Fruit fly (Drosophila melanogaster) whole organism, prepupa: ENCODE data around the gene amos.

ENCODE experiments used
- Blimp-1 ChIP-seq: fragments of 200-800 bp; sonication (Bioruptor generic); optimal IDR thresholded peaks from 3 replicates; lab custom pipeline; 2017; ENCODE audit warnings: missing biosample characterization, missing genetic modification characterization, mild to moderate bottlenecking, moderate library complexity, missing genetic modification reagents
- CG10631 ChIP-seq: fragments of 200-800 bp; sonication (Bioruptor generic); optimal IDR thresholded peaks from 2 replicates; lab custom pipeline; 2016; ENCODE audit warnings: missing biosample characterization, missing genetic modification characterization
- CG10669 ChIP-seq: fragments of 200-800 bp; sonication (Bioruptor generic); optimal IDR thresholded peaks from 3 replicates; lab custom pipeline; 2018; ENCODE audit warnings: missing biosample characterization, mild to moderate bottlenecking, missing genetic modification characterization, moderate library complexity
- CG11762 ChIP-seq: fragments of 200-800 bp; sonication (Bioruptor generic); optimal IDR thresholded peaks from 3 replicates; lab custom pipeline; 2016; ENCODE audit warnings: missing biosample characterization, missing genetic modification characterization; ENCODE audit not compliant: insufficient read depth
- CG11902 ChIP-seq: fragments of 200-800 bp; sonication (Bioruptor generic); optimal IDR thresholded peaks from 3 replicates; lab custom pipeline; 2016; ENCODE audit warnings: missing biosample characterization, missing genetic modification characterization
- CG15336 ChIP-seq: fragments of 200-800 bp; sonication (Bioruptor generic); IDR thresholded peaks from 2 replicates; pipeline ENCODE4 v1.3.6; 2022; ENCODE audit warnings: missing biosample characterization, missing genetic modification characterization
- CG16779 ChIP-seq: fragments of 200-800 bp; sonication (Bioruptor generic); optimal IDR thresholded peaks from 3 replicates; lab custom pipeline; 2017; ENCODE audit warnings: missing biosample characterization, mild to moderate bottlenecking, missing genetic modification characterization
- CG3032 ChIP-seq: fragments of 200-800 bp; optimal IDR thresholded peaks from 2 replicates; lab custom pipeline; 2019; ENCODE audit warnings: missing biosample characterization, mild to moderate bottlenecking, missing genetic modification characterization, moderate library complexity
- CG31627 ChIP-seq: fragments of 200-800 bp; sonication (Bioruptor generic); optimal IDR thresholded peaks from 3 replicates; lab custom pipeline; 2016; ENCODE audit warnings: missing biosample characterization, missing genetic modification characterization
- CG32006 ChIP-seq: fragments of 200-800 bp; sonication (Bioruptor generic); optimal IDR thresholded peaks from 3 replicates; lab custom pipeline; 2017; ENCODE audit warnings: missing biosample characterization, mild to moderate bottlenecking, missing genetic modification characterization
- CG3919 ChIP-seq: fragments of 200-800 bp; sonication (Bioruptor generic); optimal IDR thresholded peaks from 3 replicates; lab custom pipeline; 2016; ENCODE audit warnings: missing biosample characterization, missing genetic modification characterization
- CG4318 ChIP-seq: fragments of 200-800 bp; sonication (Bioruptor generic); optimal IDR thresholded peaks from 3 replicates; lab custom pipeline; 2017; ENCODE audit warnings: missing biosample characterization, mild to moderate bottlenecking, missing genetic modification characterization
- CG6163 ChIP-seq: fragments of 200-800 bp; sonication (Bioruptor generic); IDR thresholded peaks from 3 replicates; pipeline ENCODE4 v1.3.6; 2022; ENCODE audit warnings: missing biosample characterization, missing genetic modification characterization
- CG6792 ChIP-seq: fragments of 200-800 bp; sonication (Bioruptor generic); optimal IDR thresholded peaks from 3 replicates; lab custom pipeline; 2016; ENCODE audit warnings: missing biosample characterization, missing genetic modification characterization
- CG6808 ChIP-seq: fragments of 200-800 bp; sonication (Bioruptor generic); optimal IDR thresholded peaks from 3 replicates; lab custom pipeline; 2017; ENCODE audit warnings: missing biosample characterization, missing genetic modification characterization, mild to moderate bottlenecking, moderate library complexity, missing genetic modification reagents
- CG6854 ChIP-seq: fragments of 200-800 bp; sonication (Bioruptor generic); optimal IDR thresholded peaks from 2 replicates; lab custom pipeline; 2017; ENCODE audit warnings: missing biosample characterization, mild to moderate bottlenecking, missing genetic modification characterization
- CG7368 ChIP-seq: fragments of 200-800 bp; sonication (Bioruptor generic); optimal IDR thresholded peaks from 3 replicates; lab custom pipeline; 2016; ENCODE audit warnings: missing biosample characterization, missing genetic modification characterization
- CG8119 ChIP-seq: fragments of 200-800 bp; sonication (Bioruptor generic); IDR thresholded peaks from 3 replicates; pipeline ENCODE4 v1.3.6; 2022; ENCODE audit warnings: missing biosample characterization, missing genetic modification characterization
- CG8319 ChIP-seq: fragments of 200-800 bp; sonication (Bioruptor generic); optimal IDR thresholded peaks from 3 replicates; lab custom pipeline; 2016; ENCODE audit warnings: missing biosample characterization, missing genetic modification characterization
- CG8632 ChIP-seq: fragments of 200-800 bp; sonication (Bioruptor generic); optimal IDR thresholded peaks from 3 replicates; lab custom pipeline; 2016; ENCODE audit warnings: missing biosample characterization, missing genetic modification characterization
- CG9139 ChIP-seq: fragments of 200-800 bp; sonication (Bioruptor generic); optimal IDR thresholded peaks from 3 replicates; lab custom pipeline; 2017; ENCODE audit warnings: missing biosample characterization, mild to moderate bottlenecking, missing genetic modification characterization
- Eip78C ChIP-seq: fragments of 200-800 bp; sonication (Bioruptor generic); peaks from one replicate; lab custom pipeline; 2016; ENCODE audit warnings: missing biosample characterization, missing genetic modification characterization
- Ets96B ChIP-seq: fragments of 200-800 bp; optimal IDR thresholded peaks from 2 replicates; lab custom pipeline; 2019; ENCODE audit warnings: missing biosample characterization, mild to moderate bottlenecking, missing genetic modification characterization, moderate library complexity
- Hr39 ChIP-seq: fragments of 200-800 bp; sonication (Bioruptor generic); optimal IDR thresholded peaks from 2 replicates; lab custom pipeline; 2016; ENCODE audit warnings: missing biosample characterization, missing genetic modification characterization
- Hr4 ChIP-seq: fragments of 200-800 bp; sonication (Bioruptor generic); optimal IDR thresholded peaks from 3 replicates; lab custom pipeline; 2016; ENCODE audit warnings: missing biosample characterization, missing genetic modification characterization
- Lpt ChIP-seq: fragments of 200-800 bp; sonication (Bioruptor generic); optimal IDR thresholded peaks from 3 replicates; lab custom pipeline; 2016; ENCODE audit warnings: missing biosample characterization, missing genetic modification characterization
- Met ChIP-seq: fragments of 200-800 bp; sonication (Bioruptor generic); optimal IDR thresholded peaks from 3 replicates; lab custom pipeline; 2016; ENCODE audit warnings: missing biosample characterization, missing genetic modification characterization
- Smox ChIP-seq: fragments of 200-800 bp; sonication (Bioruptor generic); optimal IDR thresholded peaks from 3 replicates; lab custom pipeline; 2016; ENCODE audit warnings: missing biosample characterization, missing genetic modification characterization
- Sox102F ChIP-seq: fragments of 200-800 bp; sonication (Bioruptor generic); optimal IDR thresholded peaks from 2 replicates; lab custom pipeline; 2016; ENCODE audit warnings: missing biosample characterization, mild to moderate bottlenecking, missing genetic modification characterization
- Sox14 ChIP-seq: fragments of 200-800 bp; sonication (Bioruptor generic); optimal IDR thresholded peaks from 3 replicates; lab custom pipeline; 2016; ENCODE audit warnings: missing biosample characterization, missing genetic modification characterization
- Sox15 ChIP-seq: fragments of 200-800 bp; sonication (Bioruptor generic); optimal IDR thresholded peaks from 3 replicates; lab custom pipeline; 2016; ENCODE audit warnings: missing biosample characterization, missing genetic modification characterization
- achi ChIP-seq: fragments of 200-800 bp; sonication (Bioruptor generic); optimal IDR thresholded peaks from 3 replicates; lab custom pipeline; 2016; ENCODE audit warnings: missing biosample characterization, missing genetic modification characterization
- acj6 ChIP-seq: fragments of 200-800 bp; sonication (Bioruptor generic); optimal IDR thresholded peaks from 3 replicates; lab custom pipeline; 2016; ENCODE audit warnings: missing biosample characterization, missing genetic modification characterization
- eg ChIP-seq: fragments of 200-800 bp; sonication (Bioruptor generic); IDR thresholded peaks from 3 replicates; pipeline ENCODE4 v1.3.6; 2022; ENCODE audit warnings: missing biosample characterization, missing genetic modification characterization
- esn ChIP-seq: fragments of 200-800 bp; sonication (Bioruptor generic); optimal IDR thresholded peaks from 2 replicates; lab custom pipeline; 2016; ENCODE audit warnings: missing biosample characterization, mild to moderate bottlenecking, missing genetic modification characterization, moderate library complexity
- fd59A ChIP-seq: fragments of 200-800 bp; sonication (Bioruptor generic); optimal IDR thresholded peaks from 2 replicates; lab custom pipeline; 2017; ENCODE audit warnings: missing biosample characterization, mild to moderate bottlenecking, missing genetic modification characterization, missing genetic modification reagents
- fd85E ChIP-seq: fragments of 200-800 bp; sonication (Bioruptor generic); optimal IDR thresholded peaks from 3 replicates; lab custom pipeline; 2016; ENCODE audit warnings: missing biosample characterization, missing genetic modification characterization
- fkh ChIP-seq: fragments of 200-800 bp; sonication (Bioruptor generic); optimal IDR thresholded peaks from 3 replicates; lab custom pipeline; 2017; ENCODE audit warnings: missing biosample characterization, mild to moderate bottlenecking, missing genetic modification characterization, moderate library complexity
- lz ChIP-seq: fragments of 200-800 bp; sonication (Bioruptor generic); optimal IDR thresholded peaks from 3 replicates; lab custom pipeline; 2016; ENCODE audit warnings: missing biosample characterization, missing genetic modification characterization
- net ChIP-seq: fragments of 200-800 bp; sonication (Bioruptor generic); optimal IDR thresholded peaks from 3 replicates; lab custom pipeline; 2016; ENCODE audit warnings: missing biosample characterization, missing genetic modification characterization
- salr ChIP-seq, 2 experiments: fragments of 200-800 bp; sonication (Bioruptor generic); optimal IDR thresholded peaks; 3 replicates each; lab custom pipeline; 2016 to 2018; ENCODE audit warnings: missing biosample characterization in 2 of 2, missing genetic modification characterization in 2 of 2, mild to moderate bottlenecking in 1 of 2
- spab ChIP-seq: fragments of 200-800 bp; sonication (Bioruptor generic); optimal IDR thresholded peaks from 2 replicates; lab custom pipeline; 2017; ENCODE audit warnings: missing biosample characterization, mild to moderate bottlenecking, missing genetic modification characterization, missing genetic modification reagents
- ss ChIP-seq, 2 experiments: fragments of 200-800 bp; sonication (Bioruptor generic); optimal IDR thresholded peaks; 2 replicates in 1 of 2; 3 replicates in 1 of 2; lab custom pipeline; 2017 to 2018; ENCODE audit warnings: mild to moderate bottlenecking in 2 of 2, missing biosample characterization in 2 of 2, missing genetic modification characterization in 2 of 2, moderate library complexity in 1 of 2
- svp ChIP-seq: fragments of 200-800 bp; sonication (Bioruptor generic); peaks from one replicate; lab custom pipeline; 2016; ENCODE audit warnings: missing biosample characterization, missing genetic modification characterization
- topi ChIP-seq: fragments of 200-800 bp; sonication (Bioruptor generic); optimal IDR thresholded peaks from 3 replicates; lab custom pipeline; 2016; ENCODE audit warnings: missing biosample characterization, missing genetic modification characterization
- vri ChIP-seq: fragments of 200-800 bp; sonication (Bioruptor generic); optimal IDR thresholded peaks from 3 replicates; lab custom pipeline; 2016; ENCODE audit warnings: missing biosample characterization, mild to moderate bottlenecking, missing genetic modification characterization

amos gene

dm6 chr2L:18624362-18624761 lies 27.6 kb upstream of the amos start:
- TF ChIP-seq fkh (GFP tag; lab: Kevin White, UChicago) = no peak
- TF ChIP-seq fd85E (GFP tag; lab: Kevin White, UChicago) = no peak
- no peak for TF ChIP-seq Hr39
- no peak for TF ChIP-seq CG11762 (GFP tag; lab: Kevin White, UChicago)
- no peak for TF ChIP-seq CG16779 (tag; lab: Kevin White, UChicago)
- TF ChIP-seq Smox (GFP tag; lab: Kevin White, UChicago) = no peak
- TF ChIP-seq Blimp-1 = no peak
- TF ChIP-seq ss (GFP tag; optimal IDR thresholded peaks at IDR 0.05; lab: Kevin White, UChicago) = no peak

DNA sequence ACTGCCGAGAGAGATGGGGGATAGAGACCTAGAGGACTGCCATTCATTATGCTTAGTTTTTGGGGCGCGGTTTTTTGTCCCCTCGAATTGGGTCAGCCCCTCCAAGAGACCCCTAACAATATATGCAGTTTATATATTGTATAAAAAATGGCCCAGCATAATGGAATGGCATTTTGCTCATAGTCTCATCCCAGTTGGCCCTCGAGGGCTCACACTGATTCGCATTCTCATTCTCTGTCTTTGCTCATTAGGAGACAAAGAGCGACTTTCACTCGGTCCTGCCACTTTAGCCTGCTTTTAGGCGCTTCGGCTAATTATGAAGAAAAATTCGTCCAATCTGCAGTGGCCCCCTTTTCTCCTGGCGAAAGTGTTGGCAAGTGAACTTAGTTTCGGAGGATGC lies 26.7 kb upstream of the amos start:
- TF ChIP-seq CG3919 (no peak), svp (GFP tag; lab: Kevin White, UChicago) (peak; percentile 51), Eip78C (peak; percentile 59), CG7368 (no peak), Hr4 (GFP tag; lab: Kevin White, UChicago) (no peak)

- TF ChIP-seq Sox14 = peak; percentile 87
- TF ChIP-seq CG31627 (GFP tag; lab: Kevin White, UChicago) = peak; percentile 85
- peak; percentile 80 for TF ChIP-seq achi (GFP tag; lab: Kevin White, UChicago)
- peak; percentile 92 for TF ChIP-seq esn (GFP tag; lab: Kevin White, UChicago)
- TF ChIP-seq CG10631 = peak; percentile 73
- peak; percentile 84 for TF ChIP-seq CG8319 (GFP tag; lab: Kevin White, UChicago)
- peak; percentile 78 for TF ChIP-seq CG7368
- peak; percentile 1 to 63 for TF ChIP-seq salr (GFP tag; optimal IDR thresholded peaks at IDR 0.05; lab: Kevin White, UChicago)
- peak; percentile 94 for TF ChIP-seq svp (GFP tag; lab: Kevin White, UChicago)
- TF ChIP-seq CG3032 (tag; lab: Kevin White, UChicago) = peak; percentile 75
- TF ChIP-seq CG8632 (GFP tag; lab: Kevin White, UChicago) = peak; percentile 76
- TF ChIP-seq net (GFP tag; lab: Kevin White, UChicago) = peak; percentile 64
- peak; percentile 83 for TF ChIP-seq Sox102F (GFP tag; lab: Kevin White, UChicago)
- peak; percentile 91 for TF ChIP-seq topi
- peak; percentile 78 for TF ChIP-seq CG6792
- TF ChIP-seq Sox15 = peak; percentile 76
- TF ChIP-seq Ets96B (tag; lab: Kevin White, UChicago) = peak; percentile 64
- TF ChIP-seq Lpt = peak; percentile 15
- peak; percentile 54; the same call in 1 of the 3 replicates for TF ChIP-seq CG8119
- peak; percentile 75 for TF ChIP-seq lz
- TF ChIP-seq spab (GFP tag; lab: Kevin White, UChicago) = peak; percentile 75
- TF ChIP-seq fd59A = peak; percentile 66
- peak; percentile 38 for TF ChIP-seq CG16779 (tag; lab: Kevin White, UChicago)
- peak; percentile 49; the same call in 1 of the 2 replicates for TF ChIP-seq CG15336 (GFP tag; lab: Robert Waterston, UW)
- TF ChIP-seq vri = peak; percentile 85
- TF ChIP-seq CG9139 = peak; percentile 36
- peak; percentile 80 for TF ChIP-seq CG11762 (GFP tag; lab: Kevin White, UChicago)
- TF ChIP-seq Met (GFP tag; lab: Kevin White, UChicago) = peak; percentile 88
- peak; percentile 32 for TF ChIP-seq Hr4 (GFP tag; lab: Kevin White, UChicago)
- peak; percentile 72 for TF ChIP-seq CG6808 (GFP tag; lab: Kevin White, UChicago)
- peak; percentile 80 for TF ChIP-seq CG11902 (GFP tag; lab: Kevin White, UChicago)
- TF ChIP-seq CG32006 (GFP tag; lab: Kevin White, UChicago) = peak; percentile 56
- TF ChIP-seq CG4318 (GFP tag; lab: Kevin White, UChicago) = no peak
- peak; percentile 77 for TF ChIP-seq CG6163
- TF ChIP-seq acj6 = peak; percentile 78
- peak; percentile 66 for TF ChIP-seq CG6854
- peak; percentile 84 for TF ChIP-seq CG10669 (GFP tag; lab: Kevin White, UChicago)
- peak; percentile 63; the same call in 2 of the 3 replicates for TF ChIP-seq eg
Measured at dm6 chr2L:18621357-18622211, 24.9 kb upstream of the amos start.
